Worm (Caenorhabditis elegans) whole organism, early embryonic: ENCODE measurements around the gene mig-17.

Source experiments
- hnd-1 ChIP-seq: sonication (generic microtip); optimal IDR thresholded peaks from 2 replicates; lab custom pipeline; 2016; ENCODE audit warnings: missing genetic modification characterization, missing compliant biosample characterization
- tbx-37 ChIP-seq: fragments of 200-800 bp; sonication (Bioruptor generic); conservative IDR thresholded peaks from 2 replicates; pipeline ENCODE4 v1.3.6; 2022; ENCODE audit warnings: missing genetic modification reagents, missing genetic modification characterization, missing compliant biosample characterization
- tra-4 ChIP-seq: sonication (generic microtip); optimal IDR thresholded peaks from 2 replicates; lab custom pipeline; 2017; ENCODE audit warnings: missing genetic modification characterization, missing compliant biosample characterization

ce11 chrV:11450257-11450656 lies 3.8 kb downstream of the mig-17 start, which contains the start of gene col-156:
- TF ChIP-seq tbx-37, result no peak
- TF ChIP-seq tra-4 (tag; lab: Kevin White, UChicago), result no peak
- TF ChIP-seq hnd-1 (tag; lab: Kevin White, UChicago), result no peak
